Worm (Caenorhabditis elegans) whole organism, L4/young adult: Measurements from ENCODE around the gene C18D11.6.

Experiments used
- W03F9.2 ChIP-seq: fragments of 150-350 bp; optimal IDR thresholded peaks from 2 replicates; lab custom pipeline; 2014; ENCODE audit warnings: missing biosample characterization, missing genetic modification characterization
- dao-5 ChIP-seq: sonication (generic microtip); optimal IDR thresholded peaks from 2 replicates; lab custom pipeline; 2016; ENCODE audit warnings: missing genotype, missing genetic modification characterization, moderate library complexity, missing compliant biosample characterization

DNA sequence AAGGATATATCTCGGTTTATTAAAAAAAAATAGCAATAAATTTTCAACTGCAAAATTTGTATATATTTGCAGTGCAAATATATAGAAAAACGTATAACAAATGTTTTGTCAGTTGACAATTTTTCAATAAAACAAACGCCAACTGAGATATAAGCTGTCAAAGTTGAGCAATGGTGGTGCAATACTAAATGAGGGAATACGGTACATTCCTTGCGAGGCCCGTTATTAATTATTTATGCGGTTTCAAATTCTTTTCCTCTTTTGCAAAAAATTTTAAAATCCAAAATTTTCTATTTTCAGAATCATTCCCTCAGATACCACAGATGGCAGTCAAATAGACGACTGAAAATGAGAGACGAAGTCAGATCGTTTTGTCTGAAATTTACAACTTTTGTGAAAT lies 14.9 kb upstream of the C18D11.6 start, which contains the start of gene twk-39:
- TF ChIP-seq W03F9.2 (tag; lab: Kevin White, UChicago) (no peak), dao-5 (tag; lab: Kevin White, UChicago) (no peak)
